Fruit fly (Drosophila melanogaster) whole organism, embryonic: ENCODE results near the gene CG13306.

ENCODE experiments used
- Abd-B ChIP-seq: fragments of 200-800 bp; sonication (Bioruptor generic); optimal IDR thresholded peaks from 2 replicates; lab custom pipeline; 2018; ENCODE audit warnings: missing biosample characterization, mild to moderate bottlenecking, missing genetic modification characterization, moderate library complexity
- Bgb ChIP-seq: fragments of 200-800 bp; sonication (Bioruptor generic); IDR thresholded peaks from 2 replicates; pipeline ENCODE4 v1.3.6; 2022; ENCODE audit warnings: missing biosample characterization, missing genetic modification characterization; ENCODE audit not compliant: partially characterized antibody
- CG10267 ChIP-seq: fragments of 200-800 bp; sonication (Bioruptor generic); optimal IDR thresholded peaks from 2 replicates; lab custom pipeline; 2018; ENCODE audit warnings: missing biosample characterization, mild to moderate bottlenecking, missing genetic modification characterization, moderate library complexity
- CG10274 ChIP-seq: fragments of 200-800 bp; sonication (Bioruptor generic); optimal IDR thresholded peaks from 3 replicates; lab custom pipeline; 2017; ENCODE audit warnings: missing biosample characterization, mild to moderate bottlenecking, missing genetic modification characterization
- CG10321 ChIP-seq: fragments of 200-800 bp; sonication (Bioruptor generic); IDR thresholded peaks from 2 replicates; pipeline ENCODE4 v1.3.6; 2022; ENCODE audit warnings: missing biosample characterization, missing genetic modification characterization
- CG12155 ChIP-seq: fragments of 200-800 bp; sonication (Bioruptor generic); optimal IDR thresholded peaks from 3 replicates; lab custom pipeline; 2016; ENCODE audit warnings: missing biosample characterization, missing genetic modification characterization
- CG13894 ChIP-seq: fragments of 200-800 bp; sonication (Bioruptor generic); optimal IDR thresholded peaks from 3 replicates; lab custom pipeline; 2018; ENCODE audit warnings: missing biosample characterization, mild to moderate bottlenecking, missing genetic modification characterization, moderate library complexity
- CG15696 ChIP-seq: fragments of 200-800 bp; sonication (Bioruptor generic); optimal IDR thresholded peaks from 2 replicates; lab custom pipeline; 2019; ENCODE audit warnings: missing biosample characterization, mild to moderate bottlenecking, missing genetic modification characterization, moderate library complexity
- CG16815 ChIP-seq: fragments of 200-800 bp; sonication (Bioruptor generic); optimal IDR thresholded peaks from 3 replicates; lab custom pipeline; 2017; ENCODE audit warnings: missing biosample characterization, mild to moderate bottlenecking, missing genetic modification characterization
- CG18764 ChIP-seq: fragments of 200-800 bp; sonication (Bioruptor generic); optimal IDR thresholded peaks from 3 replicates; lab custom pipeline; 2016; ENCODE audit warnings: missing biosample characterization, missing genetic modification characterization
- CG2199 ChIP-seq: fragments of 200-800 bp; sonication (Bioruptor generic); IDR thresholded peaks from 3 replicates; pipeline ENCODE4 v1.3.6; 2022; ENCODE audit warnings: missing biosample characterization, missing genetic modification characterization
- CG2202 ChIP-seq: fragments of 200-800 bp; sonication (Bioruptor generic); optimal IDR thresholded peaks from 2 replicates; lab custom pipeline; 2018; ENCODE audit warnings: missing biosample characterization, mild to moderate bottlenecking, missing genetic modification characterization
- CG30431 ChIP-seq: fragments of 200-800 bp; sonication (Bioruptor generic); optimal IDR thresholded peaks from 2 replicates; lab custom pipeline; 2017; ENCODE audit warnings: missing biosample characterization, missing genetic modification characterization
- CG3163 ChIP-seq: fragments of 200-800 bp; sonication (Bioruptor generic); optimal IDR thresholded peaks from 3 replicates; lab custom pipeline; 2016; ENCODE audit warnings: missing biosample characterization, missing genetic modification characterization
- CG4707 ChIP-seq: fragments of 200-800 bp; sonication (Bioruptor generic); optimal IDR thresholded peaks from 2 replicates; lab custom pipeline; 2018; ENCODE audit warnings: missing biosample characterization, mild to moderate bottlenecking, missing genetic modification characterization, moderate library complexity
- CG4730 ChIP-seq: fragments of 200-800 bp; sonication (Bioruptor generic); IDR thresholded peaks from 2 replicates; pipeline ENCODE4 v1.3.6; 2022; ENCODE audit warnings: missing biosample characterization, missing genetic modification characterization
- CG5245 ChIP-seq: fragments of 200-800 bp; sonication (Bioruptor generic); optimal IDR thresholded peaks from 3 replicates; lab custom pipeline; 2016; ENCODE audit warnings: missing biosample characterization, missing genetic modification characterization
- CG6765 ChIP-seq: fragments of 200-800 bp; sonication (Bioruptor generic); optimal IDR thresholded peaks from 3 replicates; lab custom pipeline; 2017; ENCODE audit warnings: missing biosample characterization, mild to moderate bottlenecking, missing genetic modification characterization
- CG9215 ChIP-seq: fragments of 200-800 bp; sonication (Bioruptor generic); IDR thresholded peaks from 2 replicates; pipeline ENCODE4 v1.3.6; 2022; ENCODE audit warnings: missing biosample characterization, missing genetic modification characterization
- E2f2 ChIP-seq: fragments of 200-800 bp; sonication (Bioruptor generic); IDR thresholded peaks from 2 replicates; pipeline ENCODE4 v1.3.6; 2022; ENCODE audit warnings: missing biosample characterization, missing genetic modification characterization
- Hr51 ChIP-seq, 2 experiments: fragments of 200-800 bp; sonication (Bioruptor generic); optimal IDR thresholded peaks; 2 replicates in 1 of 2; 3 replicates in 1 of 2; lab custom pipeline; 2016 to 2018; ENCODE audit warnings: missing biosample characterization in 2 of 2, missing genetic modification characterization in 2 of 2, mild to moderate bottlenecking in 1 of 2, moderate library complexity in 1 of 2
- MTF-1 ChIP-seq: fragments of 200-800 bp; sonication (Bioruptor generic); optimal IDR thresholded peaks from 2 replicates; lab custom pipeline; 2018; ENCODE audit warnings: missing biosample characterization, mild to moderate bottlenecking, missing genetic modification characterization, borderline replicate concordance
- Med ChIP-seq: fragments of 200-800 bp; sonication (Bioruptor generic); peaks from one replicate; lab custom pipeline; 2016; ENCODE audit warnings: missing biosample characterization, missing genetic modification characterization, mild to moderate bottlenecking, inconsistent platforms, moderate library complexity
- Nf-YB ChIP-seq: fragments of 200-800 bp; sonication (Bioruptor generic); optimal IDR thresholded peaks from 3 replicates; lab custom pipeline; 2019; ENCODE audit warnings: missing biosample characterization, mild to moderate bottlenecking, missing genetic modification characterization, moderate library complexity
- Optix ChIP-seq: fragments of 200-800 bp; sonication (Bioruptor generic); IDR thresholded peaks from 3 replicates; pipeline ENCODE4 v1.3.6; 2022; ENCODE audit warnings: missing biosample characterization, missing genetic modification characterization
- Scr ChIP-seq: fragments of 200-800 bp; sonication (Bioruptor generic); IDR thresholded peaks from 2 replicates; pipeline ENCODE4 v1.3.6; 2022; ENCODE audit warnings: missing biosample characterization, missing genetic modification characterization; ENCODE audit not compliant: partially characterized antibody
- TFAM ChIP-seq: fragments of 200-800 bp; sonication (Bioruptor generic); optimal IDR thresholded peaks from 2 replicates; lab custom pipeline; 2017; ENCODE audit warnings: missing biosample characterization, missing genetic modification characterization, inconsistent platforms
- Xbp1 ChIP-seq: fragments of 200-800 bp; sonication (Bioruptor generic); optimal IDR thresholded peaks from 3 replicates; lab custom pipeline; 2016; ENCODE audit warnings: missing biosample characterization, mild to moderate bottlenecking, missing genetic modification characterization
- YL-1 ChIP-seq: fragments of 200-800 bp; sonication (Bioruptor generic); optimal IDR thresholded peaks from 3 replicates; lab custom pipeline; 2017; ENCODE audit warnings: missing biosample characterization, mild to moderate bottlenecking, missing genetic modification characterization
- ab ChIP-seq: fragments of 200-800 bp; sonication (Bioruptor generic); optimal IDR thresholded peaks from 2 replicates; lab custom pipeline; 2016; ENCODE audit warnings: missing biosample characterization, missing genetic modification characterization
- amos ChIP-seq: fragments of 200-800 bp; sonication (Bioruptor generic); IDR thresholded peaks from 2 replicates; pipeline ENCODE4 v1.3.6; 2022; ENCODE audit warnings: missing biosample characterization, missing genetic modification characterization; ENCODE audit not compliant: partially characterized antibody
- aop ChIP-seq: fragments of 200-800 bp; sonication (Bioruptor generic); IDR thresholded peaks from 2 replicates; pipeline ENCODE4 v1.3.6; 2022; ENCODE audit warnings: missing biosample characterization, missing genetic modification characterization
- ase ChIP-seq: fragments of 200-800 bp; sonication (Bioruptor generic); IDR thresholded peaks from 3 replicates; pipeline ENCODE4 v1.3.6; 2022; ENCODE audit warnings: missing biosample characterization, missing genetic modification characterization
- az2 ChIP-seq: fragments of 200-800 bp; sonication (Bioruptor generic); optimal IDR thresholded peaks from 3 replicates; lab custom pipeline; 2016; ENCODE audit warnings: missing biosample characterization, missing genetic modification characterization
- fd96Cb ChIP-seq: fragments of 200-800 bp; sonication (Bioruptor generic); optimal IDR thresholded peaks from 2 replicates; lab custom pipeline; 2018; ENCODE audit warnings: missing biosample characterization, mild to moderate bottlenecking, missing genetic modification characterization, moderate library complexity
- ftz-f1 ChIP-seq: fragments of 200-800 bp; sonication (Bioruptor generic); optimal IDR thresholded peaks from 2 replicates; lab custom pipeline; 2016; ENCODE audit warnings: missing biosample characterization, missing genetic modification characterization
- gce ChIP-seq: fragments of 200-800 bp; sonication (Bioruptor generic); IDR thresholded peaks from 3 replicates; pipeline ENCODE4 v1.3.6; 2022; ENCODE audit warnings: missing biosample characterization, missing genetic modification characterization
- hbn ChIP-seq: fragments of 200-800 bp; sonication (Bioruptor generic); IDR thresholded peaks from 2 replicates; pipeline ENCODE4 v1.3.6; 2022; ENCODE audit warnings: missing biosample characterization, missing genetic modification characterization; ENCODE audit not compliant: partially characterized antibody
- hth ChIP-seq: fragments of >200 bp; optimal IDR thresholded peaks from 2 replicates; lab custom pipeline; 2017; ENCODE audit warnings: inconsistent platforms
- luna ChIP-seq: fragments of 200-800 bp; sonication (Bioruptor generic); optimal IDR thresholded peaks from 2 replicates; lab custom pipeline; 2016; ENCODE audit warnings: missing biosample characterization, missing genetic modification characterization
- onecut ChIP-seq: fragments of 200-800 bp; sonication (Bioruptor generic); IDR thresholded peaks from 2 replicates; pipeline ENCODE4 v1.3.6; 2022; ENCODE audit warnings: missing biosample characterization, missing genetic modification characterization
- pfk ChIP-seq: fragments of 200-800 bp; sonication (Bioruptor generic); optimal IDR thresholded peaks from 2 replicates; lab custom pipeline; 2018; ENCODE audit warnings: missing biosample characterization, mild to moderate bottlenecking, missing genetic modification characterization, moderate library complexity
- row ChIP-seq: fragments of 200-800 bp; sonication (Bioruptor generic); IDR thresholded peaks from 3 replicates; pipeline ENCODE4 v1.3.6; 2022; ENCODE audit warnings: missing biosample characterization, missing genetic modification characterization
- run ChIP-seq: fragments of 200-800 bp; sonication (Bioruptor generic); optimal IDR thresholded peaks from 3 replicates; lab custom pipeline; 2018; ENCODE audit warnings: missing biosample characterization, mild to moderate bottlenecking, missing genetic modification characterization
- shn ChIP-seq: fragments of 200-800 bp; sonication (Bioruptor generic); optimal IDR thresholded peaks from 3 replicates; lab custom pipeline; 2016; ENCODE audit warnings: missing biosample characterization, missing genetic modification characterization
- sna ChIP-seq: fragments of 200-800 bp; sonication (Bioruptor generic); IDR thresholded peaks from 2 replicates; pipeline ENCODE4 v1.3.6; 2022; ENCODE audit warnings: missing biosample characterization, missing genetic modification characterization; ENCODE audit not compliant: partially characterized antibody
- sqz ChIP-seq: fragments of 200-800 bp; sonication (Bioruptor generic); optimal IDR thresholded peaks from 3 replicates; lab custom pipeline; 2018; ENCODE audit warnings: missing biosample characterization, mild to moderate bottlenecking, missing genetic modification characterization
- stwl ChIP-seq: fragments of 200-800 bp; sonication (Bioruptor generic); optimal IDR thresholded peaks from 3 replicates; lab custom pipeline; 2018; ENCODE audit warnings: missing biosample characterization, mild to moderate bottlenecking, missing genetic modification characterization, moderate library complexity
- twi ChIP-seq: fragments of 200-800 bp; optimal IDR thresholded peaks from 2 replicates; lab custom pipeline; 2019; ENCODE audit warnings: missing biosample characterization, mild to moderate bottlenecking, missing genetic modification characterization, moderate library complexity
- tx ChIP-seq: fragments of 200-800 bp; sonication (Bioruptor generic); optimal IDR thresholded peaks from 2 replicates; lab custom pipeline; 2016; ENCODE audit warnings: missing biosample characterization, missing genetic modification characterization
- z ChIP-seq: fragments of 200-800 bp; sonication (Bioruptor generic); IDR thresholded peaks from 3 replicates; pipeline ENCODE4 v1.3.6; 2022; ENCODE audit warnings: missing biosample characterization, missing genetic modification characterization

Gene CG13306

dm6 chr3L:8748839-8749238, 687 bp downstream of the CG13306 start (continued):
- TF ChIP-seq fd96Cb (tag; lab: Kevin White, UChicago) (no peak), sna (no peak), TFAM (no peak), CG10274 (no peak), hbn (GFP tag; lab: Robert Waterston, UW) (no peak), CG30431 (GFP tag; lab: Kevin White, UChicago) (peak; percentile 17), CG6765 (GFP tag; lab: Kevin White, UChicago) (no peak), CG2199 (GFP tag; lab: Robert Waterston, UW) (peak; percentile 96), onecut (peak; percentile 18; the same call in 1 of the 2 replicates), amos (GFP tag; lab: Robert Waterston, UW) (peak; percentile 34), CG12155 (GFP tag; lab: Kevin White, UChicago) (peak; percentile 19), E2f2 (GFP tag; lab: Robert Waterston, UW) (no peak), luna (GFP tag; lab: Kevin White, UChicago) (no peak), CG15696 (peak; percentile 49), Abd-B (GFP tag; lab: Kevin White, UChicago) (peak; percentile 7), twi (tag; lab: Kevin White, UChicago) (no peak), shn (GFP tag; lab: Kevin White, UChicago) (no peak), CG10267 (no peak), aop (GFP tag; lab: Robert Waterston, UW) (no peak), CG3163 (no peak), gce (no peak), MTF-1 (GFP tag; lab: Kevin White, UChicago) (no peak), tx (GFP tag; lab: Kevin White, UChicago) (no peak), row (0 out of 3 replicates have a peak, but pooled peaks have one; percentile 8), CG9215 (peak; percentile 35; the same call in 1 of the 2 replicates), Med (GFP tag; lab: Kevin White, UChicago) (peak; percentile 80), Hr51 (GFP tag; optimal IDR thresholded peaks at IDR 0.05; lab: Kevin White, UChicago) (no peak), ase (GFP tag; lab: Robert Waterston, UW) (peak; percentile 69; the same call in 2 of the 3 replicates), CG18764 (GFP tag; lab: Kevin White, UChicago) (peak; percentile 8), Xbp1 (GFP tag; lab: Kevin White, UChicago) (peak; percentile 70), ab (no peak), Bgb (peak; percentile 40), Scr (GFP tag; lab: Robert Waterston, UW) (no peak), z (GFP tag; lab: Robert Waterston, UW) (no peak), run (tag; lab: Kevin White, UChicago) (no peak), CG16815 (GFP tag; lab: Kevin White, UChicago) (peak; percentile 20), CG13894 (tag; lab: Kevin White, UChicago) (no peak), CG4730 (peak; percentile 50), az2 (GFP tag; lab: Kevin White, UChicago) (peak; percentile 46), Optix (GFP tag; lab: Robert Waterston, UW) (peak; percentile 47; the same call in 1 of the 3 replicates), stwl (peak; percentile 65), sqz (GFP tag; lab: Kevin White, UChicago) (no peak), ftz-f1 (no peak), CG4707 (GFP tag; lab: Kevin White, UChicago) (no peak), CG10321 (GFP tag; lab: Robert Waterston, UW) (no peak), Nf-YB (GFP tag; lab: Kevin White, UChicago) (no peak), CG2202 (tag; lab: Kevin White, UChicago) (no peak), hth (lab: Kevin White, UChicago) (no peak), pfk (GFP tag; lab: Kevin White, UChicago) (no peak), CG5245 (GFP tag; lab: Kevin White, UChicago) (peak; percentile 42), YL-1 (GFP tag; lab: Kevin White, UChicago) (no peak)
